Fruit fly (Drosophila melanogaster) whole organism, pupa: ENCODE measurements around the gene csw.

Source experiments
- CG10348 ChIP-seq: fragments of 200-800 bp; sonication (Bioruptor generic); IDR thresholded peaks from 2 replicates; pipeline ENCODE4 v1.3.6; 2022; ENCODE audit warnings: missing biosample characterization, missing genetic modification characterization
- CG12605 ChIP-seq: fragments of 200-800 bp; sonication (Bioruptor generic); IDR thresholded peaks from 2 replicates; pipeline ENCODE4 v1.3.6; 2022; ENCODE audit warnings: missing biosample characterization, missing genetic modification characterization
- CG13204 ChIP-seq: fragments of 200-800 bp; sonication (Bioruptor generic); optimal IDR thresholded peaks from 2 replicates; lab custom pipeline; 2018; ENCODE audit warnings: missing biosample characterization, mild to moderate bottlenecking, missing genetic modification characterization, moderate library complexity
- CG14655 ChIP-seq: fragments of 200-800 bp; sonication (Bioruptor generic); optimal IDR thresholded peaks from 3 replicates; lab custom pipeline; 2017; ENCODE audit warnings: mild to moderate bottlenecking, missing biosample characterization, missing genetic modification reagents, missing genetic modification characterization
- CG15710 ChIP-seq: fragments of 200-800 bp; sonication (Bioruptor generic); optimal IDR thresholded peaks from 2 replicates; lab custom pipeline; 2018; ENCODE audit warnings: missing biosample characterization, mild to moderate bottlenecking, missing genetic modification characterization, moderate library complexity
- CG17806 ChIP-seq: fragments of 200-800 bp; sonication (Bioruptor generic); optimal IDR thresholded peaks from 2 replicates; lab custom pipeline; 2018; ENCODE audit warnings: missing biosample characterization, mild to moderate bottlenecking, missing genetic modification characterization, moderate library complexity
- CG32121 ChIP-seq: fragments of 200-800 bp; sonication (Bioruptor generic); IDR thresholded peaks from 2 replicates; pipeline ENCODE4 v1.3.6; 2022; ENCODE audit warnings: missing biosample characterization, missing genetic modification characterization
- CG34367 ChIP-seq: fragments of 200-800 bp; sonication (Bioruptor generic); optimal IDR thresholded peaks from 2 replicates; lab custom pipeline; 2018; ENCODE audit warnings: missing biosample characterization, mild to moderate bottlenecking, missing genetic modification characterization
- CG4496 ChIP-seq: fragments of 200-800 bp; sonication (Bioruptor generic); IDR thresholded peaks from 3 replicates; pipeline ENCODE4 v1.3.6; 2022; ENCODE audit warnings: missing biosample characterization, missing genetic modification characterization
- CG8159 ChIP-seq: fragments of 200-800 bp; sonication (Bioruptor generic); optimal IDR thresholded peaks from 3 replicates; lab custom pipeline; 2018; ENCODE audit warnings: missing biosample characterization, mild to moderate bottlenecking, missing genetic modification characterization, moderate library complexity
- CG8301 ChIP-seq: fragments of 200-800 bp; sonication (Bioruptor generic); optimal IDR thresholded peaks from 2 replicates; lab custom pipeline; 2018; ENCODE audit warnings: missing biosample characterization, mild to moderate bottlenecking, missing genetic modification characterization
- CG9948 ChIP-seq: fragments of 200-800 bp; sonication (Bioruptor generic); optimal IDR thresholded peaks from 2 replicates; lab custom pipeline; 2018; ENCODE audit warnings: missing biosample characterization, mild to moderate bottlenecking, missing genetic modification characterization, moderate library complexity
- D1 ChIP-seq: fragments of 200-800 bp; sonication (Bioruptor generic); optimal IDR thresholded peaks from 2 replicates; lab custom pipeline; 2018; ENCODE audit warnings: missing biosample characterization, mild to moderate bottlenecking, missing genetic modification characterization, moderate library complexity
- EcR ChIP-seq: fragments of 200-800 bp; sonication (Bioruptor generic); optimal IDR thresholded peaks from 3 replicates; lab custom pipeline; 2019; ENCODE audit warnings: missing biosample characterization, missing genetic modification characterization, mild to moderate bottlenecking, moderate library complexity, missing genetic modification reagents
- Ets98B ChIP-seq: fragments of 200-800 bp; sonication (Bioruptor generic); IDR thresholded peaks from 2 replicates; pipeline ENCODE4 v1.3.6; 2022; ENCODE audit warnings: missing biosample characterization, missing genetic modification characterization
- Pif1A ChIP-seq: fragments of 200-800 bp; sonication (Bioruptor generic); optimal IDR thresholded peaks from 3 replicates; lab custom pipeline; 2016; ENCODE audit warnings: missing biosample characterization, missing genetic modification characterization
- Pif1B ChIP-seq: fragments of 200-800 bp; sonication (Bioruptor generic); optimal IDR thresholded peaks from 3 replicates; lab custom pipeline; 2016; ENCODE audit warnings: missing biosample characterization, missing genetic modification characterization
- Snoo ChIP-seq: fragments of 200-800 bp; sonication (Bioruptor generic); optimal IDR thresholded peaks from 3 replicates; lab custom pipeline; 2017; ENCODE audit warnings: missing biosample characterization, mild to moderate bottlenecking, missing genetic modification characterization, inconsistent platforms
- fd96Ca ChIP-seq: fragments of 200-800 bp; sonication (Bioruptor generic); IDR thresholded peaks from 3 replicates; pipeline ENCODE4 v1.3.6; 2022; ENCODE audit warnings: missing biosample characterization, missing genetic modification characterization
- gl ChIP-seq: fragments of 200-800 bp; sonication (Bioruptor generic); optimal IDR thresholded peaks from 2 replicates; lab custom pipeline; 2018; ENCODE audit warnings: missing biosample characterization, mild to moderate bottlenecking, missing genetic modification characterization
- rn ChIP-seq: fragments of 200-800 bp; sonication (Bioruptor generic); IDR thresholded peaks from 2 replicates; pipeline ENCODE4 v1.3.6; 2022; ENCODE audit warnings: missing biosample characterization, missing genetic modification characterization

The csw gene

DNA sequence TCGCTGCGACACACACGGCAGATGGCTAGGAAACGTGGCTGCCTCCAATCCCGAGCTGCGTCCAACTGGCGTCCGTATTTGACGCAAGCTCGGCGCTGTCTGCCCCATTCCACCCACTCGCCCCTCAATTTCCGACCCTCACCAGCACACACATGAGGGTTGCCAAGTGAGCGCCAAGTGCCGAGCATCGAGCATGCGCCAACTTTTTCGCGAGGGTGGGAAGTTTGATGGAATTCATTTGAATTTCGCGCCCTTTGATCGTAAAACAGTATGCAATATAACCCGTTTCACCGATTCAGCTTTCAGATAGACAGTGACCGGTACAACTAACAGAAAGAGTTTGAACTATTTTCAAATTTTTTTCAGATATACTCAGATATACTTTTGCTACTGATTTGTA lies 32.2 kb upstream of the csw start, which contains the start of gene Sik2:
Sik2 (minus strand) TSS at position 67 of the 400 bp plus-strand sequence.
- TF ChIP-seq CG14655 (no peak), CG4496 (peak; percentile 31; the same call in 1 of the 3 replicates)

DNA sequence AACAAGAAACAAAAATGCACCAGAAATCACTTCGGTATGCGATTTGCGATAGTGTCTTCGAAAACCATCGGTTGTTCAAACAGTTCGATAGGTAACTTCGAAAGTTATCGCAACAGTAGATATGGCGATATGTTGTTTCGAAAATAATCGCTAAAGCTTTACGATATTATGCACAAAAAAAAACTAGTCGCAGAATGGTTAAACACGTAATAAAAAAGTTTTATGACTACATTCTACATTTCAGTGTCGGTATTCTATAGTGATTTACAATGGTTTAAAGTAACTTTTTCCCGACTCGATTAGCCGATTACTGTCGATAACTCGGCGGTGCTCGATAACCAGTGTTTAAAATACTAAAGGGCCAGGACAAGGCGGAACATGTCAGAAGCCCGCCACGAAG lies 29.0 kb upstream of the csw start, which contains the start of gene CG4281:
CG4281 (minus strand) TSS at position 70 of the 400 bp plus-strand sequence.
- no peak for TF ChIP-seq CG4496

DNA sequence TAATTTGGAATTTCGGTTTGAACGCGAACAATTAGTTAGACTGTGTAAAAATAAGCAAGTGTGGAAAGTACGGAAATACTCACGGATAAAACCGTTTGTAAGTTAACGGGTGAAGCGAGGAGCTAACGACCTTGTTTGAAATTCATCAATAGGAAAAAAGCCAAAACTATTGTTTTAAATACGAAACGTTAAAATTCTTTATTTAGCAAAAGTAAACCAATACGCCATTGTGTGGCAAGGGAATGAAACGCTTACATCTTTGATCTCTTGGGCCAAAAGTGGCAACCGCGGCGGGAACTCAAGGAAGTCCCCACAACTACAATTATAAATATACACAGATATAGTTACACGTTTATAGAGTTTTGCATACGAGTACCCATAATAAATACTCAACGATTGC lies 27.8 kb upstream of the csw start, which contains the start of gene CG14054:
CG14054 (minus strand) TSS at position 101 of the 400 bp plus-strand sequence.
- TF ChIP-seq CG15710 (tag; lab: Kevin White, UChicago) (no peak), fd96Ca (no peak), CG32121 (no peak), EcR (GFP tag; lab: Kevin White, UChicago) (no peak), gl (no peak), CG9948 (tag; lab: Kevin White, UChicago) (no peak), CG10348 (GFP tag; lab: Robert Waterston, UW) (no peak), CG4496 (no peak), CG34367 (tag; lab: Kevin White, UChicago) (no peak), D1 (tag; lab: Kevin White, UChicago) (no peak)
- TF ChIP-seq, all 21 proteins: peak for 0

DNA sequence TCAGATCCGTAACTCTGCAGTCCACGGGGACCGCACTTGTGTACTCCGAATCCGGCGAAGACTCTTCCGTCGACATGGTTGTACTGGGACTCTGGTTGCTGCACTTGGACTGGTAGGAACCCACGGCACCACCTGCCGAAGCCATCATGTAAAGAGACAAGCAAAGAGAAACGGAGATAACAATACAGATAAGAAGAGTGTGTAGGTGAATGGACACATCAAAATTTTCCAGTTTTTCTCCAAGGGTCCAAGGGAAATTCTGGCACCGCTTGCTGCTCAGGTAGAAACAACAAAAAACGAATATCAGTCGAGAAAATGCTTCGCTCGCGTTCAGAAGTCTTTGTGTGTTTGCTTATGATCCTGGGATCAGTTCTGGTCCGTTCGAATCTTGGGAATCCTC lies 25.7 kb upstream of the csw start, which contains the start of gene CG4194:
CG4194 (plus strand) TSS at position 301 of the 400 bp plus-strand sequence.
- TF ChIP-seq fd96Ca (no peak), CG14655 (no peak), CG9948 (tag; lab: Kevin White, UChicago) (no peak), gl (no peak), CG8301 (no peak), CG17806 (no peak), CG15710 (tag; lab: Kevin White, UChicago) (no peak)

DNA sequence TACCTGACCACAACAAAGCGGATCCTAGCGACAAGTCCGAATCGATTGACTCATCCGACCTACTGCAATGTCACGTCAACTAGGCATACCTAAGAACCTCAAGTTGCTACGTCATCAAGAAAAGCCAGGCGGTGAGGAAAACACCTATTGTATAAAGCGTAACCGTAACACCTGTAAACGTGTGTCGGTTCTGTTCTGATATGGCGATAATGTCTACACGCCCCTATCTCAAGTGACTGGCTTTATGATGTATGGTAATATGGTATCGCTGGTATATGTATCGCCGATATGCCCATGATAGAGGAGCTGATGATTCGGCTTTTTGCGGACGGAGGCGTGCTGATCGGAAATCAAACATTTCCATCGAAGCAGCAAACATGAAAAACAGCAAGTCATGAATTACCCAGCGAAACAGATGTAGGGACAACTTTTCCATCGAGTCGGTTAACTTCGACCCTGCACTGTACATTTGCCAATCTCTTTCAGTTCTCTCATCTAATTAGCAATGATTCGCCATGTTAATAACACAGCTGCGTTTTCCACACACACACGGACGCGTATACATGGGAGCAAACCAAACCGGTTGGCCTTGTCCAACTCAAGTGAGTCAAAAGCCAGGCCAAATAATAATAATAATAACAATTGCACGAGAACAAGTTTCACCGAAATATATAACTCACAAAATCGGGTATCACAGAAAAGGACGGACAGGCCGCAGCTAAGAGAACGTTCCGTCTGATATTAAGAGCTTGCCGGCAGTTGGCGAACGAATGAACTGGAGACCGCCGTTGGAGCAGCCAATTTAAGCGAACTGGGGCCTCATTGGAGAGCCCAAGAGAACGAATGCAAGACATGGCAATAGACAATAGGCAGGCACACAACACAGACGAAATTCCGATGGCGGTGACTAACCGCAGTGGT lies 24.0 kb upstream of the csw start:
- TF ChIP-seq CG8159 (tag; lab: Kevin White, UChicago) (no peak), CG10348 (GFP tag; lab: Robert Waterston, UW) (no peak), EcR (GFP tag; lab: Kevin White, UChicago) (no peak), CG14655 (no peak), fd96Ca (no peak), CG9948 (tag; lab: Kevin White, UChicago) (no peak), CG4496 (no peak), CG8301 (no peak), D1 (tag; lab: Kevin White, UChicago) (no peak), Snoo (tag; lab: Kevin White, UChicago) (no peak), Ets98B (GFP tag; lab: Robert Waterston, UW) (no peak), rn (no peak), CG15710 (tag; lab: Kevin White, UChicago) (no peak), CG12605 (GFP tag; lab: Robert Waterston, UW) (no peak), gl (no peak), CG32121 (no peak), CG34367 (tag; lab: Kevin White, UChicago) (no peak), Pif1A (GFP tag; lab: Kevin White, UChicago) (no peak)

DNA sequence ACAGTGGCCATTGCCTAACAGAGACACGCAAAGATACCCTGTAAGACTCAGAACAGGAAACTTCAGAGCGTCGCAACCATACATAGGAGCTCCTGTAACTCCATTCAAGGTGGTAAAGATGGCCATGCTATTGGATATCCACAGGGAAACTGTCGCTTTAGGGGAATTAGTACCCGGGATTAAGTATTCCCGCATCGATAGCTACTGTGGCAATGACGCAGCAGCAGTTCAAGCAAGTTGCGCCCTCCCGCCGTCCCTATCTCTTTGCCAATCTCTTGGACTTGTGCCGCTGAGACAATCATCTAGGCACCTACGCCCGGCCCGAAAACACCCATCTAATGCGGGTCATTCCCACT lies 23.3 kb upstream of the csw start:
- TF ChIP-seq CG4496, result peak; percentile 65; the same call in 2 of the 3 replicates
- peak; percentile 11 for TF ChIP-seq CG34367 (tag; lab: Kevin White, UChicago)
- peak; percentile 40 for TF ChIP-seq CG15710 (tag; lab: Kevin White, UChicago)
- TF ChIP-seq CG12605 (GFP tag; lab: Robert Waterston, UW), result peak; percentile 53; the same call in 1 of the 2 replicates
- TF ChIP-seq D1 (tag; lab: Kevin White, UChicago), result no peak
- TF ChIP-seq CG8301, result peak; percentile 72
- TF ChIP-seq Ets98B (GFP tag; lab: Robert Waterston, UW), result peak; percentile 75
- TF ChIP-seq CG9948 (tag; lab: Kevin White, UChicago), result peak; percentile 52
- no peak for TF ChIP-seq EcR (GFP tag; lab: Kevin White, UChicago)
- TF ChIP-seq rn, result 0 out of 2 replicates have a peak, but pooled peaks have one; percentile 20
- no peak for TF ChIP-seq Pif1B (GFP tag; lab: Kevin White, UChicago)
- no peak for TF ChIP-seq CG14655
- peak; percentile 40 for TF ChIP-seq CG8159 (tag; lab: Kevin White, UChicago)
- TF ChIP-seq CG17806, result peak; percentile 37
- no peak for TF ChIP-seq Pif1A (GFP tag; lab: Kevin White, UChicago)
- TF ChIP-seq Snoo (tag; lab: Kevin White, UChicago), result peak; percentile 28
- TF ChIP-seq fd96Ca, result peak; percentile 80
- no peak for TF ChIP-seq CG13204 (GFP tag; lab: Kevin White, UChicago)
- TF ChIP-seq CG10348 (GFP tag; lab: Robert Waterston, UW), result peak; percentile 41; the same call in 1 of the 2 replicates
- peak; percentile 84 for TF ChIP-seq CG32121
- TF ChIP-seq gl, result no peak
